Fruit fly (Drosophila melanogaster) whole organism, pupa: ENCODE results near the gene CCDC151.

Experiments
- CG13204 ChIP-seq: fragments of 200-800 bp; sonication (Bioruptor generic); optimal IDR thresholded peaks from 2 replicates; lab custom pipeline; 2018; ENCODE audit warnings: missing biosample characterization, mild to moderate bottlenecking, missing genetic modification characterization, moderate library complexity
- CG14655 ChIP-seq: fragments of 200-800 bp; sonication (Bioruptor generic); optimal IDR thresholded peaks from 3 replicates; lab custom pipeline; 2017; ENCODE audit warnings: mild to moderate bottlenecking, missing biosample characterization, missing genetic modification reagents, missing genetic modification characterization
- CG32121 ChIP-seq: fragments of 200-800 bp; sonication (Bioruptor generic); IDR thresholded peaks from 2 replicates; pipeline ENCODE4 v1.3.6; 2022; ENCODE audit warnings: missing biosample characterization, missing genetic modification characterization
- CG9948 ChIP-seq: fragments of 200-800 bp; sonication (Bioruptor generic); optimal IDR thresholded peaks from 2 replicates; lab custom pipeline; 2018; ENCODE audit warnings: missing biosample characterization, mild to moderate bottlenecking, missing genetic modification characterization, moderate library complexity
- EcR ChIP-seq: fragments of 200-800 bp; sonication (Bioruptor generic); optimal IDR thresholded peaks from 3 replicates; lab custom pipeline; 2019; ENCODE audit warnings: missing biosample characterization, missing genetic modification characterization, mild to moderate bottlenecking, moderate library complexity, missing genetic modification reagents
- Ets98B ChIP-seq: fragments of 200-800 bp; sonication (Bioruptor generic); IDR thresholded peaks from 2 replicates; pipeline ENCODE4 v1.3.6; 2022; ENCODE audit warnings: missing biosample characterization, missing genetic modification characterization
- Pif1A ChIP-seq: fragments of 200-800 bp; sonication (Bioruptor generic); optimal IDR thresholded peaks from 3 replicates; lab custom pipeline; 2016; ENCODE audit warnings: missing biosample characterization, missing genetic modification characterization
- fd96Ca ChIP-seq: fragments of 200-800 bp; sonication (Bioruptor generic); IDR thresholded peaks from 3 replicates; pipeline ENCODE4 v1.3.6; 2022; ENCODE audit warnings: missing biosample characterization, missing genetic modification characterization
- rn ChIP-seq: fragments of 200-800 bp; sonication (Bioruptor generic); IDR thresholded peaks from 2 replicates; pipeline ENCODE4 v1.3.6; 2022; ENCODE audit warnings: missing biosample characterization, missing genetic modification characterization

- TF ChIP-seq rn = no peak
- TF ChIP-seq CG32121 = no peak
- TF ChIP-seq CG9948 = no peak
- TF ChIP-seq EcR = no peak
- TF ChIP-seq CG13204 (GFP tag; lab: Kevin White, UChicago) = no peak
- no peak for TF ChIP-seq Pif1A (GFP tag; lab: Kevin White, UChicago)
- no peak for TF ChIP-seq fd96Ca
- TF ChIP-seq CG14655 (GFP tag; lab: Kevin White, UChicago) = no peak
- no peak for TF ChIP-seq Ets98B (GFP tag; lab: Robert Waterston, UW)
Observed at dm6 chr3L:11858745-11859144, 22.4 kb upstream of the CCDC151 start.
